Fruit fly (Drosophila melanogaster): Measurements from ENCODE around the gene CG13295.

CG13295 gene

DNA sequence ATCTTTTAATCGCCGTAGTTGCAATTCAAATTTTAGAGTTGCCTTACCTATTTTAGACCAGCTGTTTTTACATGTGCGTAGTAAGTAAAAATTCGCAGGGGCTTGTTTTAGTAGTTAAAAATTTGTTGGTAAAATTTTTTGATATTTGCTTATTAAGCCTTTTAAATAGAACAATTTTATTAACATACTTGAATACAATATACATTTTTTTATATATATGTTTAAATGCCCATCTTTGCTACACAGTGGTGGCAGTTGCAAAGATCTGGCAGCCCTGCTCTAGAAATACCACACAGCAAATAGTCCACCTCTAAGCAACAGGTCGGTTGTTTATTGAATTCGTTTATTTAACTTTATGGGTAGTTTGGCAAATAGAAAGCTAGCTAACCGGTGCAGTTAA lies 19.7 kb upstream of the CG13295 start, which contains the start of the genes CG10467 and loj (continued):
- peak; percentile 90 for TF ChIP-seq CG10462 (GFP tag; optimal IDR thresholded peaks at IDR 0.05)
- TF ChIP-seq NC2β (GFP tag; optimal IDR thresholded peaks at IDR 0.05): peak; percentile 65
- TF ChIP-seq pita (GFP tag; optimal IDR thresholded peaks at IDR 0.05): no peak
- TF ChIP-seq CG2875 (GFP tag; optimal IDR thresholded peaks at IDR 0.05): peak; percentile 72
- TF ChIP-seq CG1603 (tag; optimal IDR thresholded peaks at IDR 0.05): peak; percentile 51
- TF ChIP-seq stc (GFP tag; IDR thresholded peaks at IDR 0.05): peak; percentile 91
- TF ChIP-seq Vsx1 (GFP tag; optimal IDR thresholded peaks at IDR 0.05): peak; percentile 73
- no peak for TF ChIP-seq HLHmδ (GFP tag; optimal IDR thresholded peaks at IDR 0.05)
- TF ChIP-seq Bteb2 (GFP tag; optimal IDR thresholded peaks at IDR 0.05): peak; percentile 90
- peak; percentile 73 for TF ChIP-seq Deaf1 (tag; optimal IDR thresholded peaks at IDR 0.05)
- TF ChIP-seq Hmr (GFP tag; optimal IDR thresholded peaks at IDR 0.05): peak; percentile 92
- TF ChIP-seq usp (GFP tag; optimal IDR thresholded peaks at IDR 0.05): no peak
- peak; percentile 84 for TF ChIP-seq Scr (GFP tag; IDR thresholded peaks at IDR 0.05; ENCODE audit: partially characterized antibody)
- no peak for TF ChIP-seq pros (GFP tag; optimal IDR thresholded peaks at IDR 0.05)
- peak; percentile 97 for TF ChIP-seq Chrac-16 (GFP tag; optimal IDR thresholded peaks at IDR 0.05)
- peak; percentile 96 for TF ChIP-seq CG8924 (tag; optimal IDR thresholded peaks at IDR 0.05)
- peak; percentile 97 for TF ChIP-seq PHDP (tag; optimal IDR thresholded peaks at IDR 0.05)
- no peak for TF ChIP-seq mld (GFP tag; IDR thresholded peaks at IDR 0.05; ENCODE audit: partially characterized antibody)
- TF ChIP-seq CG9215 (GFP tag; IDR thresholded peaks at IDR 0.05): peak; percentile 96
- peak; percentile 96 for TF ChIP-seq CG12659 (GFP tag; optimal IDR thresholded peaks at IDR 0.05)
- no peak for TF ChIP-seq hth (optimal IDR thresholded peaks at IDR 0.05)
- TF ChIP-seq CG42726 (GFP tag; IDR thresholded peaks at IDR 0.05; ENCODE audit: partially characterized antibody): peak; percentile 53; the same call in 1 of the 2 replicates
- TF ChIP-seq CG31224 (GFP tag; IDR thresholded peaks at IDR 0.05): peak; percentile 93
- peak; percentile 86 for TF ChIP-seq knrl (GFP tag; IDR thresholded peaks at IDR 0.05; ENCODE audit: partially characterized antibody)
- peak; percentile 98 for TF ChIP-seq scrt (GFP tag; optimal IDR thresholded peaks at IDR 0.05)
- peak; percentile 84 for TF ChIP-seq Dll (GFP tag; IDR thresholded peaks at IDR 0.05; ENCODE audit: partially characterized antibody)
- peak; percentile 87 for TF ChIP-seq zfh2 (GFP tag; optimal IDR thresholded peaks at IDR 0.05)
- TF ChIP-seq CG9797 (GFP tag; optimal IDR thresholded peaks at IDR 0.05): peak; percentile 47
- peak; percentile 91 for TF ChIP-seq ro (GFP tag; IDR thresholded peaks at IDR 0.05)
- TF ChIP-seq CG12299 (tag; optimal IDR thresholded peaks at IDR 0.05): peak; percentile 81
- TF ChIP-seq gsb (GFP tag; IDR thresholded peaks at IDR 0.05): peak; percentile 90
- TF ChIP-seq CG12155 (GFP tag; optimal IDR thresholded peaks at IDR 0.05): peak; percentile 96
- peak; percentile 92 for TF ChIP-seq kay (GFP tag; optimal IDR thresholded peaks at IDR 0.05)
- peak; percentile 94 for TF ChIP-seq ci (GFP tag; IDR thresholded peaks at IDR 0.05)
- TF ChIP-seq cg (GFP tag; optimal IDR thresholded peaks at IDR 0.05): no peak
- TF ChIP-seq BtbVII (GFP tag; optimal IDR thresholded peaks at IDR 0.05): peak; percentile 80
- peak; percentile 94 for TF ChIP-seq CG18599 (GFP tag; optimal IDR thresholded peaks at IDR 0.05)
- peak; percentile 33 for TF ChIP-seq Kr (GFP tag; optimal IDR thresholded peaks at IDR 0.05)
- TF ChIP-seq CG2116 (GFP tag; optimal IDR thresholded peaks at IDR 0.05): peak; percentile 85

dm6 chr3L:6093213-6093612 lies 18.2 kb upstream of the CG13295 start, which contains the start of gene CG10469:
Gene CG10469, minus strand, starts transcription at chr3L:6093313.
- TF ChIP-seq CG16813 (GFP tag; IDR thresholded peaks at IDR 0.05; ENCODE audit: partially characterized antibody) (0 out of 3 replicates have a peak, but pooled peaks have one; percentile 16), Ssrp (tag; optimal IDR thresholded peaks at IDR 0.05) (no peak), CG9609 (GFP tag; optimal IDR thresholded peaks at IDR 0.05) (no peak), Med (GFP tag) (no peak)
